Worm (Caenorhabditis elegans): ENCODE measurements around the gene F19B10.13.

Gene F19B10.13

ce11 chrII:3634765-3635164, 27.3 kb upstream of the F19B10.13 start:
- TF ChIP-seq efl-3 (GFP tag; optimal IDR thresholded peaks at IDR 0.05) = no peak
- no peak for TF ChIP-seq hpl-2 (GFP tag; optimal IDR thresholded peaks at IDR 0.05)
- no peak for TF ChIP-seq isw-1 (GFP tag; IDR thresholded peaks at IDR 0.05)
- no peak for TF ChIP-seq ceh-63 (GFP tag; optimal IDR thresholded peaks at IDR 0.05)
- no peak for TF ChIP-seq nhr-85 (tag)
- TF ChIP-seq dpl-1 (GFP tag; optimal IDR thresholded peaks at IDR 0.05) = no peak
- TF ChIP-seq lin-13 (GFP tag; optimal IDR thresholded peaks at IDR 0.05) = no peak
- no peak for TF ChIP-seq lin-15B (tag; optimal IDR thresholded peaks at IDR 0.05)

ce11 chrII:3639238-3639637, 22.8 kb upstream of the F19B10.13 start, which contains the start of gene fbxb-31:
Gene fbxb-31 (minus strand): TSS chrII:3639338.
- TF ChIP-seq rnt-1 (tag; optimal IDR thresholded peaks at IDR 0.05) (no peak), dsc-1 (tag; optimal IDR thresholded peaks at IDR 0.05) (no peak), ceh-63 (GFP tag; optimal IDR thresholded peaks at IDR 0.05) (no peak), alr-1 (tag; optimal IDR thresholded peaks at IDR 0.05; ENCODE audit: borderline replicate concordance) (no peak), dpl-1 (GFP tag; optimal IDR thresholded peaks at IDR 0.05) (no peak), efl-1 (optimal IDR thresholded peaks at IDR 0.05) (no peak), efl-1 (GFP tag; optimal IDR thresholded peaks at IDR 0.05 in 1 of 2) (no peak), F16B12.6 (tag; optimal IDR thresholded peaks at IDR 0.05) (no peak), unc-86 (tag; optimal IDR thresholded peaks at IDR 0.05) (no peak), mab-9 (GFP tag; IDR thresholded peaks at IDR 0.05) (no peak), nhr-28 (tag; optimal IDR thresholded peaks at IDR 0.05) (no peak), nhr-90 (tag; optimal IDR thresholded peaks at IDR 0.05; ENCODE audit: poor library complexity) (no peak), ama-1 (optimal IDR thresholded peaks at IDR 0.05) (no peak), elt-3 (tag; optimal IDR thresholded peaks at IDR 0.05) (no peak), C34B4.2 (tag; optimal IDR thresholded peaks at IDR 0.05) (no peak), mep-1 (tag; optimal IDR thresholded peaks at IDR 0.05) (no peak), tlp-1 (tag; optimal IDR thresholded peaks at IDR 0.05) (no peak), egl-27 (tag; optimal IDR thresholded peaks at IDR 0.05) (no peak), pax-3 (tag; optimal IDR thresholded peaks at IDR 0.05) (no peak), lin-39 (tag; optimal IDR thresholded peaks at IDR 0.05) (no peak)

ce11 chrII:3640197-3640596, 21.9 kb upstream of the F19B10.13 start, which contains the start of gene M151.10:
Gene M151.10 (minus strand): TSS chrII:3640297.
- TF ChIP-seq alr-1 (tag; optimal IDR thresholded peaks at IDR 0.05; ENCODE audit: borderline replicate concordance) (no peak), ceh-88 (GFP tag; IDR thresholded peaks at IDR 0.05) (no peak), nhr-77 (tag; optimal IDR thresholded peaks at IDR 0.05) (no peak), nhr-71 (tag; optimal IDR thresholded peaks at IDR 0.05) (no peak)

ce11 chrII:3641197-3641596, 20.9 kb upstream of the F19B10.13 start, which contains the start of gene M151.1:
Gene M151.1 (plus strand): TSS chrII:3641497.
- no peak for TF ChIP-seq efl-1 (optimal IDR thresholded peaks at IDR 0.05)
- peak in 1 of 2 experiments; percentile 47 for TF ChIP-seq efl-1 (GFP tag; optimal IDR thresholded peaks at IDR 0.05 in 1 of 2)
- no peak for TF ChIP-seq nhr-77 (tag; optimal IDR thresholded peaks at IDR 0.05)
- TF ChIP-seq pqm-1 (tag; optimal IDR thresholded peaks at IDR 0.05) = no peak

ce11 chrII:3647111-3647510, 15.0 kb upstream of the F19B10.13 start, which contains the start of gene fbxb-33:
Gene fbxb-33 (plus strand): TSS chrII:3647411.
- TF ChIP-seq sup-37 (GFP tag; optimal IDR thresholded peaks at IDR 0.05) (no peak), dsc-1 (tag; optimal IDR thresholded peaks at IDR 0.05) (no peak), egl-27 (tag; optimal IDR thresholded peaks at IDR 0.05) (no peak), egl-13 (tag; optimal IDR thresholded peaks at IDR 0.05) (no peak), lin-14 (GFP tag; optimal IDR thresholded peaks at IDR 0.05) (no peak), sox-4 (tag; optimal IDR thresholded peaks at IDR 0.05) (no peak), F16B12.6 (tag; optimal IDR thresholded peaks at IDR 0.05) (no peak), fos-1 (tag; optimal IDR thresholded peaks at IDR 0.05) (no peak), Y116A8C.19 (tag; optimal IDR thresholded peaks at IDR 0.05; ENCODE audit: borderline replicate concordance) (no peak), nhr-237 (tag; optimal IDR thresholded peaks at IDR 0.05) (no peak), aha-1 (tag; optimal IDR thresholded peaks at IDR 0.05) (no peak), nhr-84 (tag; optimal IDR thresholded peaks at IDR 0.05) (no peak), snpc-4 (tag; optimal IDR thresholded peaks at IDR 0.05) (no peak)
